Fruit fly (Drosophila melanogaster) whole organism, embryonic: ENCODE data around the gene msd1.

Experiments
- Abd-B ChIP-seq: fragments of 200-800 bp; sonication (Bioruptor generic); optimal IDR thresholded peaks from 2 replicates; lab custom pipeline; 2018; ENCODE audit warnings: missing biosample characterization, mild to moderate bottlenecking, missing genetic modification characterization, moderate library complexity
- CG10267 ChIP-seq: fragments of 200-800 bp; sonication (Bioruptor generic); optimal IDR thresholded peaks from 2 replicates; lab custom pipeline; 2018; ENCODE audit warnings: missing biosample characterization, mild to moderate bottlenecking, missing genetic modification characterization, moderate library complexity
- CG10979 ChIP-seq: fragments of 200-800 bp; sonication (Bioruptor generic); optimal IDR thresholded peaks from 2 replicates; lab custom pipeline; 2018; ENCODE audit warnings: missing biosample characterization, mild to moderate bottlenecking, missing genetic modification characterization, moderate library complexity
- CG12071 ChIP-seq: fragments of 200-800 bp; sonication (Bioruptor generic); optimal IDR thresholded peaks from 3 replicates; lab custom pipeline; 2018; ENCODE audit warnings: missing biosample characterization, mild to moderate bottlenecking, missing genetic modification characterization
- CG12769 ChIP-seq: fragments of 200-800 bp; sonication (Bioruptor generic); optimal IDR thresholded peaks from 2 replicates; lab custom pipeline; 2019; ENCODE audit warnings: missing biosample characterization, mild to moderate bottlenecking, missing genetic modification characterization, moderate library complexity
- CG12942 ChIP-seq: fragments of 200-800 bp; sonication (Bioruptor generic); optimal IDR thresholded peaks from 3 replicates; lab custom pipeline; 2016; ENCODE audit warnings: missing biosample characterization, missing genetic modification characterization
- CG13424 ChIP-seq: fragments of 200-800 bp; sonication (Bioruptor generic); optimal IDR thresholded peaks from 2 replicates; lab custom pipeline; 2019; ENCODE audit warnings: missing biosample characterization, mild to moderate bottlenecking, missing genetic modification characterization, moderate library complexity
- CG14860 ChIP-seq: fragments of 200-800 bp; sonication (Bioruptor generic); IDR thresholded peaks from 3 replicates; pipeline ENCODE4 v1.3.6; 2022; ENCODE audit warnings: missing biosample characterization, missing genetic modification characterization; ENCODE audit not compliant: partially characterized antibody
- CG17361 ChIP-seq: fragments of 200-800 bp; sonication (Bioruptor generic); IDR thresholded peaks from 3 replicates; pipeline ENCODE4 v1.3.6; 2022; ENCODE audit warnings: missing biosample characterization, missing genetic modification characterization
- CG17802 ChIP-seq: fragments of 200-800 bp; sonication (Bioruptor generic); optimal IDR thresholded peaks from 2 replicates; lab custom pipeline; 2018; ENCODE audit warnings: missing biosample characterization, mild to moderate bottlenecking, missing genetic modification characterization, moderate library complexity
- CG17829 ChIP-seq: fragments of 200-800 bp; optimal IDR thresholded peaks from 2 replicates; lab custom pipeline; 2019; ENCODE audit warnings: missing biosample characterization, mild to moderate bottlenecking, missing genetic modification characterization, moderate library complexity
- CG1792 ChIP-seq: fragments of 200-800 bp; sonication (Bioruptor generic); optimal IDR thresholded peaks from 2 replicates; lab custom pipeline; 2016; ENCODE audit warnings: missing biosample characterization, missing genetic modification characterization
- CG2120 ChIP-seq: fragments of 200-800 bp; sonication (Bioruptor generic); optimal IDR thresholded peaks from 3 replicates; lab custom pipeline; 2016; ENCODE audit warnings: missing biosample characterization, missing genetic modification characterization
- CG2202 ChIP-seq: fragments of 200-800 bp; sonication (Bioruptor generic); optimal IDR thresholded peaks from 2 replicates; lab custom pipeline; 2018; ENCODE audit warnings: missing biosample characterization, mild to moderate bottlenecking, missing genetic modification characterization
- CG3847 ChIP-seq: fragments of 200-800 bp; sonication (Bioruptor generic); IDR thresholded peaks from 2 replicates; pipeline ENCODE4 v1.3.6; 2022; ENCODE audit warnings: missing biosample characterization, missing genetic modification characterization
- CG6689 ChIP-seq: fragments of 200-800 bp; sonication (Bioruptor generic); IDR thresholded peaks from 2 replicates; pipeline ENCODE4 v1.3.6; 2022; ENCODE audit warnings: missing biosample characterization, missing genetic modification characterization
- CG9215 ChIP-seq: fragments of 200-800 bp; sonication (Bioruptor generic); IDR thresholded peaks from 2 replicates; pipeline ENCODE4 v1.3.6; 2022; ENCODE audit warnings: missing biosample characterization, missing genetic modification characterization
- CrebB ChIP-seq: fragments of 200-800 bp; sonication (Bioruptor generic); optimal IDR thresholded peaks from 3 replicates; lab custom pipeline; 2018; ENCODE audit warnings: missing biosample characterization, mild to moderate bottlenecking, missing genetic modification characterization
- Deaf1 ChIP-seq: fragments of 200-800 bp; optimal IDR thresholded peaks from 3 replicates; lab custom pipeline; 2019; ENCODE audit warnings: missing biosample characterization, mild to moderate bottlenecking, missing genetic modification characterization, moderate library complexity
- Fer3 ChIP-seq: fragments of 200-800 bp; sonication (Bioruptor generic); optimal IDR thresholded peaks from 2 replicates; lab custom pipeline; 2018; ENCODE audit warnings: missing biosample characterization, mild to moderate bottlenecking, missing genetic modification characterization, moderate library complexity
- Lhr ChIP-seq: fragments of 200-800 bp; sonication (Bioruptor generic); optimal IDR thresholded peaks from 3 replicates; lab custom pipeline; 2017; ENCODE audit warnings: mild to moderate bottlenecking, missing biosample characterization, missing genetic modification reagents, missing genetic modification characterization
- NC2β ChIP-seq: fragments of 200-800 bp; sonication (Bioruptor generic); optimal IDR thresholded peaks from 2 replicates; lab custom pipeline; 2016; ENCODE audit warnings: missing biosample characterization, missing genetic modification characterization
- NfI ChIP-seq: fragments of 200-800 bp; sonication (Bioruptor generic); optimal IDR thresholded peaks from 3 replicates; lab custom pipeline; 2018; ENCODE audit warnings: missing biosample characterization, mild to moderate bottlenecking, missing genetic modification characterization, moderate library complexity
- Opbp ChIP-seq: fragments of 200-800 bp; sonication (Bioruptor generic); IDR thresholded peaks from 3 replicates; pipeline ENCODE4 v1.3.6; 2022; ENCODE audit warnings: missing biosample characterization, missing genetic modification characterization; ENCODE audit not compliant: partially characterized antibody
- Poxn ChIP-seq: fragments of 200-800 bp; sonication (Bioruptor generic); IDR thresholded peaks from 2 replicates; pipeline ENCODE4 v1.3.6; 2022; ENCODE audit warnings: missing biosample characterization, missing genetic modification characterization
- Ptx1 ChIP-seq: fragments of 200-800 bp; sonication (Bioruptor generic); IDR thresholded peaks from 2 replicates; pipeline ENCODE4 v1.3.6; 2022; ENCODE audit warnings: missing biosample characterization, missing genetic modification characterization
- Sin3A ChIP-seq: fragments of >200 bp; optimal IDR thresholded peaks from 2 replicates; lab custom pipeline; 2018
- Spps ChIP-seq: fragments of 200-800 bp; sonication (Bioruptor generic); optimal IDR thresholded peaks from 2 replicates; lab custom pipeline; 2018; ENCODE audit warnings: missing biosample characterization, mild to moderate bottlenecking, missing genetic modification characterization
- cato ChIP-seq: fragments of 200-800 bp; sonication (Bioruptor generic); optimal IDR thresholded peaks from 2 replicates; lab custom pipeline; 2016; ENCODE audit warnings: missing biosample characterization, missing genetic modification characterization, borderline replicate concordance
- chn ChIP-seq: fragments of 200-800 bp; sonication (Bioruptor generic); optimal IDR thresholded peaks from 2 replicates; lab custom pipeline; 2016; ENCODE audit warnings: missing biosample characterization, missing genetic modification characterization
- eyg ChIP-seq: fragments of 200-800 bp; sonication (Bioruptor generic); optimal IDR thresholded peaks from 3 replicates; lab custom pipeline; 2016; ENCODE audit warnings: missing biosample characterization, missing genetic modification characterization
- gce ChIP-seq: fragments of 200-800 bp; sonication (Bioruptor generic); IDR thresholded peaks from 3 replicates; pipeline ENCODE4 v1.3.6; 2022; ENCODE audit warnings: missing biosample characterization, missing genetic modification characterization
- gfzf ChIP-seq: fragments of 200-800 bp; sonication (Bioruptor generic); optimal IDR thresholded peaks from 2 replicates; lab custom pipeline; 2016; ENCODE audit warnings: missing biosample characterization, mild to moderate bottlenecking, missing genetic modification characterization, moderate library complexity
- grau ChIP-seq: fragments of 200-800 bp; optimal IDR thresholded peaks from 3 replicates; lab custom pipeline; 2019; ENCODE audit warnings: missing biosample characterization, mild to moderate bottlenecking, missing genetic modification characterization, moderate library complexity
- gsb-n ChIP-seq: fragments of 200-800 bp; sonication (Bioruptor generic); optimal IDR thresholded peaks from 3 replicates; lab custom pipeline; 2018; ENCODE audit warnings: missing biosample characterization, mild to moderate bottlenecking, missing genetic modification characterization
- lilli ChIP-seq: fragments of 200-800 bp; sonication (Bioruptor generic); optimal IDR thresholded peaks from 3 replicates; lab custom pipeline; 2016; ENCODE audit warnings: missing biosample characterization, missing genetic modification characterization
- lola ChIP-seq, 3 experiments: fragments of >200 bp in 2 of 3; fragments of 200-800 bp in 1 of 3; sonication (Bioruptor generic) in 1 of 3; optimal IDR thresholded peaks; 2 replicates each; lab custom pipeline; 2017 to 2019; ENCODE audit warnings: missing biosample characterization in 3 of 3, missing genetic modification characterization in 3 of 3, mild to moderate bottlenecking in 1 of 3, moderate library complexity in 1 of 3
- peb ChIP-seq: fragments of 200-800 bp; sonication (Bioruptor generic); IDR thresholded peaks from 2 replicates; pipeline ENCODE4 v1.3.6; 2022; ENCODE audit warnings: missing biosample characterization, missing genetic modification characterization
- pfk ChIP-seq: fragments of 200-800 bp; sonication (Bioruptor generic); optimal IDR thresholded peaks from 2 replicates; lab custom pipeline; 2018; ENCODE audit warnings: missing biosample characterization, mild to moderate bottlenecking, missing genetic modification characterization, moderate library complexity
- psq ChIP-seq: fragments of 200-800 bp; sonication (Bioruptor generic); optimal IDR thresholded peaks from 2 replicates; lab custom pipeline; 2017; ENCODE audit warnings: missing biosample characterization, missing genetic modification characterization
- repo ChIP-seq: fragments of 200-800 bp; sonication (Bioruptor generic); optimal IDR thresholded peaks from 2 replicates; lab custom pipeline; 2016; ENCODE audit warnings: missing biosample characterization, missing genetic modification characterization
- row ChIP-seq: fragments of 200-800 bp; sonication (Bioruptor generic); IDR thresholded peaks from 3 replicates; pipeline ENCODE4 v1.3.6; 2022; ENCODE audit warnings: missing biosample characterization, missing genetic modification characterization
- sens-2 ChIP-seq: fragments of 200-800 bp; sonication (Bioruptor generic); IDR thresholded peaks from 2 replicates; pipeline ENCODE4 v1.3.6; 2022; ENCODE audit warnings: missing biosample characterization, missing genetic modification characterization
- sima ChIP-seq: fragments of 200-800 bp; sonication (Bioruptor generic); optimal IDR thresholded peaks from 2 replicates; lab custom pipeline; 2016; ENCODE audit warnings: missing biosample characterization, missing genetic modification characterization
- slp2 ChIP-seq: fragments of 200-800 bp; sonication (Bioruptor generic); optimal IDR thresholded peaks from 2 replicates; lab custom pipeline; 2016; ENCODE audit warnings: missing biosample characterization, missing genetic modification characterization
- tup ChIP-seq: fragments of 200-800 bp; sonication (Bioruptor generic); optimal IDR thresholded peaks from 2 replicates; lab custom pipeline; 2016; ENCODE audit warnings: missing biosample characterization, mild to moderate bottlenecking, missing genetic modification characterization, moderate library complexity
- tx ChIP-seq: fragments of 200-800 bp; sonication (Bioruptor generic); optimal IDR thresholded peaks from 2 replicates; lab custom pipeline; 2016; ENCODE audit warnings: missing biosample characterization, missing genetic modification characterization
- vfl ChIP-seq: fragments of 200-800 bp; sonication (Bioruptor generic); optimal IDR thresholded peaks from 2 replicates; lab custom pipeline; 2016; ENCODE audit warnings: missing biosample characterization, missing genetic modification characterization
- vvl ChIP-seq: fragments of 200-800 bp; sonication (Bioruptor generic); IDR thresholded peaks from 2 replicates; pipeline ENCODE4 v1.3.6; 2022; ENCODE audit warnings: missing biosample characterization, missing genetic modification characterization

The msd1 gene

DNA sequence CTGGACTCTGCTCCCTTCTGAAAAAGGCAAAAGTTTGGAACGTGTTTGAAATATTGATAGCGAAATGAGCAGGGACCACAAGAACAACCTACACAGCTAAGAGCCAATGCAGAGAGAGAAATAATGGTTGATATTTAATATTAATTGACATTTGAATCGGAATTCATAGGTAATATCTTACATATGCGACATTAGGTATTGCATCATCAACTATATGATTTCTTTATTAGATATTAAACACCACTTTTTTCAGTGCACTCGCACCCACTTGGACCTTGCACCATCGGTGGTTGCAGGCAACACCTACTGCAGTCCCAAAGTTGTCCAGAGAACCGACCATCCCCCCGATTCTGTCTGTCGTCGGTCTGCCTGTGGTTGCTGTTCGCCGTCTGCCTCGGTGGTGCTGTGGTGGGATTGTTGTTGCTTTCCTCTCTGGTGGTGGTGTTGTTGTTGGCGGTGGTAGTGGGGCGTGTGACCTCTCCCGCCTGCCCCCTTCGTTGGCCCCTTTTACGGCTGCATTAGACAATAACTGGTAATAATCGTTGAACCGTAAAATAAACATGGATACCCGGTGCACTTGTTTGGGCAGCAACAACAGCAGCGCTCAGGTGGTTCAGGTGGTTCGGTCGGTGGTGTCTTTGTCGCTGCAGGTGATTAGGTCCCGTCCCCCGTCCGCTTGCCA lies 47.5 kb downstream of the msd1 start (continued):
- TF ChIP-seq CG3847 (GFP tag; lab: Robert Waterston, UW) (peak; percentile 21; the same call in 1 of the 2 replicates), CG14860 (GFP tag; lab: Robert Waterston, UW) (0 out of 3 replicates have a peak, but pooled peaks have one; percentile 10), Ptx1 (peak; percentile 55; the same call in 1 of the 2 replicates), Deaf1 (tag; lab: Kevin White, UChicago) (no peak), tup (GFP tag; lab: Kevin White, UChicago) (peak; percentile 3), CG2202 (tag; lab: Kevin White, UChicago) (peak; percentile 51), CG13424 (tag; lab: Kevin White, UChicago) (peak; percentile 62), pfk (GFP tag; lab: Kevin White, UChicago) (no peak), chn (GFP tag; lab: Kevin White, UChicago) (peak; percentile 24), Fer3 (tag; lab: Kevin White, UChicago) (peak; percentile 51), vvl (GFP tag; lab: Robert Waterston, UW) (peak; percentile 88), lola (GFP tag; optimal IDR thresholded peaks at IDR 0.05; lab: Kevin White, UChicago) (peak in 1 of 3 experiments; percentile 72), gfzf (GFP tag; lab: Kevin White, UChicago) (no peak), CG6689 (GFP tag; lab: Robert Waterston, UW) (peak; percentile 74), NfI (peak; percentile 16), sima (GFP tag; lab: Kevin White, UChicago) (no peak), Sin3A (lab: Kevin White, UChicago) (no peak), Lhr (peak; percentile 36), gce (GFP tag; lab: Robert Waterston, UW) (0 out of 3 replicates have a peak, but pooled peaks have one; percentile 13), repo (GFP tag; lab: Kevin White, UChicago) (no peak), CG12942 (GFP tag; lab: Kevin White, UChicago) (no peak), Opbp (GFP tag; lab: Robert Waterston, UW) (no peak), Abd-B (peak; percentile 27), slp2 (GFP tag; lab: Kevin White, UChicago) (peak; percentile 20), lilli (GFP tag; lab: Kevin White, UChicago) (no peak), gsb-n (tag; lab: Kevin White, UChicago) (peak; percentile 66), CG10267 (peak; percentile 76), CG17829 (tag; lab: Kevin White, UChicago) (peak; percentile 70), CG12071 (GFP tag; lab: Kevin White, UChicago) (peak; percentile 14), CG17802 (peak; percentile 40), peb (peak; percentile 57; the same call in 1 of the 2 replicates), CG17361 (GFP tag; lab: Robert Waterston, UW) (peak; percentile 77), CG2120 (GFP tag; lab: Kevin White, UChicago) (peak; percentile 18), eyg (GFP tag; lab: Kevin White, UChicago) (peak; percentile 42), CG12769 (peak; percentile 69), CrebB (tag; lab: Kevin White, UChicago) (peak; percentile 45), psq (GFP tag; lab: Kevin White, UChicago) (no peak), Poxn (no peak), CG1792 (GFP tag; lab: Kevin White, UChicago) (no peak), CG10979 (tag; lab: Kevin White, UChicago) (peak; percentile 78), vfl (GFP tag; lab: Kevin White, UChicago) (no peak), sens-2 (GFP tag; lab: Robert Waterston, UW) (peak; percentile 49; the same call in 1 of the 2 replicates), CG9215 (GFP tag; lab: Robert Waterston, UW) (peak; percentile 23; the same call in 1 of the 2 replicates), NC2β (GFP tag; lab: Kevin White, UChicago) (peak; percentile 48), grau (peak; percentile 62), cato (GFP tag; lab: Kevin White, UChicago) (no peak), Spps (tag; lab: Kevin White, UChicago) (peak; percentile 60), row (GFP tag; lab: Robert Waterston, UW) (peak; percentile 76), tx (GFP tag; lab: Kevin White, UChicago) (peak; percentile 2)
